Worm (Caenorhabditis elegans) whole organism, L3 larva: ENCODE data around the gene srd-31.

ENCODE experiments used
- ceh-16 ChIP-seq: sonication (generic microtip); optimal IDR thresholded peaks from 2 replicates; lab custom pipeline; 2017; ENCODE audit warnings: missing biosample characterization, missing genetic modification characterization
- jun-1 ChIP-seq: fragments of 150-350 bp; optimal IDR thresholded peaks from 2 replicates; lab custom pipeline; 2014; ENCODE audit warnings: missing biosample characterization, missing genetic modification reagents, missing genetic modification characterization
- mdl-1 ChIP-seq: fragments of 150-350 bp; optimal IDR thresholded peaks from 2 replicates; lab custom pipeline; 2014; ENCODE audit warnings: missing biosample characterization, missing genetic modification characterization
- nhr-237 ChIP-seq: fragments of 150-350 bp; optimal IDR thresholded peaks from 2 replicates; lab custom pipeline; 2014; ENCODE audit warnings: missing biosample characterization, missing genetic modification characterization
- nhr-43 ChIP-seq: sonication (generic microtip); optimal IDR thresholded peaks from 2 replicates; lab custom pipeline; 2016; ENCODE audit warnings: mild to moderate bottlenecking, missing genetic modification characterization, missing compliant biosample characterization; ENCODE audit not compliant: poor library complexity, severe bottlenecking
- nhr-67 ChIP-seq: fragments of 150-350 bp; optimal IDR thresholded peaks from 2 replicates; lab custom pipeline; 2014; ENCODE audit warnings: missing biosample characterization, missing genetic modification characterization
- nhr-77 ChIP-seq: fragments of 150-350 bp; optimal IDR thresholded peaks from 2 replicates; lab custom pipeline; 2014; ENCODE audit warnings: missing biosample characterization, missing genetic modification characterization
- ztf-11 ChIP-seq: fragments of 150-350 bp; optimal IDR thresholded peaks from 2 replicates; lab custom pipeline; 2014; ENCODE audit warnings: missing biosample characterization, missing genetic modification characterization

DNA sequence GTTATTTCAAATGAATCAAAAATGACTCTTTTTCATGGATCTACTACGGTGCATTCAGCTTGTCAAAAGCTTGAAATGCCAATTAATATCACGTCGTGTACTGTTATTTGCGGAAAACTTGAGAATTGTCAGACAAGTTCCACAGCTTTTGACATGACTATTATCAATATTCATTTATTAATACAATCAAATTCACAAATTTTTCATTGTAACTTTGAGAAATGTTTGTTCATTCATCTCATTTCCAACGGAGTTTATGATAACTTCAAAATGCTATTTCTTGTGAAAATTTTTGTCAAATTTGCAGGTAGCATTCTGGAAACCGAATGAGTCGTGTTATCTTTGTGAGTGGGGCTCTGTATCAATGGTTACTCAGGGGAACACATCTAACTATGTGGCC, 16.4 kb downstream of the srd-31 start, which contains the start of gene C50E3.15:
- no peak for TF ChIP-seq nhr-77 (tag; lab: Kevin White, UChicago)
- no peak for TF ChIP-seq jun-1 (tag; lab: Kevin White, UChicago)
- TF ChIP-seq nhr-67 (tag; lab: Kevin White, UChicago), result no peak
- TF ChIP-seq nhr-43 (tag; lab: Kevin White, UChicago), result no peak
- TF ChIP-seq ztf-11 (tag; lab: Kevin White, UChicago), result no peak
- TF ChIP-seq mdl-1, result no peak
- TF ChIP-seq nhr-237 (tag; lab: Kevin White, UChicago), result no peak
- no peak for TF ChIP-seq ceh-16 (tag; lab: Kevin White, UChicago)
